Fruit fly (Drosophila melanogaster): ENCODE measurements around the gene Mettl3.

dm6 chr3R:24025715-24026467 lies 6.1 kb upstream of the Mettl3 start:
- TF ChIP-seq Vsx2 (GFP tag; optimal IDR thresholded peaks at IDR 0.05; ENCODE audit: partially characterized antibody) (no peak), Dfd (GFP tag; optimal IDR thresholded peaks at IDR 0.05) (no peak), br (GFP tag; optimal IDR thresholded peaks at IDR 0.05) (no peak), Hnf4 (GFP tag; optimal IDR thresholded peaks at IDR 0.05) (no peak), ey (GFP tag; optimal IDR thresholded peaks at IDR 0.05) (peak; percentile 16), Abd-B (GFP tag; optimal IDR thresholded peaks at IDR 0.05) (no peak), dsf (GFP tag; optimal IDR thresholded peaks at IDR 0.05; ENCODE audit: borderline replicate concordance) (no peak)
